Worm (Caenorhabditis elegans) whole organism, L3 larva: ENCODE data around the gene Y46G5A.39.

Experiments
- ama-1 ChIP-seq: fragments of 150-350 bp; optimal IDR thresholded peaks from 2 replicates; lab custom pipeline; 2018
- ceh-82 ChIP-seq: fragments of 150-350 bp; optimal IDR thresholded peaks from 2 replicates; lab custom pipeline; 2014; ENCODE audit warnings: missing biosample characterization, missing genetic modification characterization
- egl-5 ChIP-seq: fragments of 150-350 bp; optimal IDR thresholded peaks from 2 replicates; lab custom pipeline; 2017; ENCODE audit warnings: missing biosample characterization, missing genetic modification reagents, missing genetic modification characterization, inconsistent platforms
- elt-1 ChIP-seq: fragments of 150-350 bp; optimal IDR thresholded peaks from 2 replicates; lab custom pipeline; 2014; ENCODE audit warnings: missing biosample characterization, missing genetic modification characterization
- fkh-10 ChIP-seq: sonication (generic microtip); optimal IDR thresholded peaks from 2 replicates; lab custom pipeline; 2017; ENCODE audit warnings: missing biosample characterization, missing genetic modification reagents, missing genetic modification characterization
- lsy-12 ChIP-seq: sonication (generic microtip); optimal IDR thresholded peaks from 2 replicates; lab custom pipeline; 2016; ENCODE audit warnings: mild to moderate bottlenecking, missing genetic modification characterization, missing compliant biosample characterization
- nhr-237 ChIP-seq: fragments of 150-350 bp; optimal IDR thresholded peaks from 2 replicates; lab custom pipeline; 2014; ENCODE audit warnings: missing biosample characterization, missing genetic modification characterization
- pqm-1 ChIP-seq: fragments of 150-350 bp; optimal IDR thresholded peaks from 2 replicates; lab custom pipeline; 2017; ENCODE audit warnings: missing biosample characterization, missing genetic modification characterization, inconsistent platforms
- snpc-4 ChIP-seq: fragments of 150-350 bp; optimal IDR thresholded peaks from 2 replicates; lab custom pipeline; 2014; ENCODE audit warnings: missing biosample characterization, missing genetic modification characterization
- unc-62 ChIP-seq: fragments of 150-350 bp; sonication (generic microtip); optimal IDR thresholded peaks from 4 replicates; lab custom pipeline; 2014; ENCODE audit warnings: missing biosample characterization, missing genetic modification reagents, missing genetic modification characterization

DNA sequence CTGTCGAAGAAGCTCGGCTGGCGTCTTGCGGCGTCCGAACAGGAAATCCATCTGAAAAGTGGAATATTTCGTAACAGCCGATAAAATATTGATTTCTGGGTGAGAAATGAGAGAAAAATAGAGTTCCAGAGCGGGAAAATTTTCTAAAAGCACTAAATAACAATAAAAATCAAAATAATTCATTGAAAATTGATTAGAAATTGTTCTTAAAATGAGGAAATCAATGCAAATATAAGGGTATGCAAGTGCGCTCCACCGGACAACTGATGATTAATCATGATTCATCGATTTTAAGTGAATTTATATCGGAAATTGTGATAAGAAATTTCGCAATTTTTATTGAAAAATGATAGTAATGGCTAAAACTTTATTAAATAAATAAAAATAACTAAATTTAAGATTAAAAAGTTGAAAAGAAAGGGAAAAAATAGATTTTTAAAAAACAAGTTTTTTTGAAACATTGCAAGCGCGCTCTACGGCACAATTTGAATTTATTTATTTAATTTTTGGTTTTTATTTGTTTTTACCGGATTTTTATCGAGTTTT is 14.6 kb upstream of the Y46G5A.39 start, which contains the start of the genes vps-2 and tiar-2:
- TF ChIP-seq ama-1 (lab: Kevin White, UChicago): no peak
- no peak for TF ChIP-seq lsy-12 (tag; lab: Kevin White, UChicago)
- no peak for TF ChIP-seq nhr-237
- TF ChIP-seq elt-1 (tag; lab: Kevin White, UChicago): no peak
- no peak for TF ChIP-seq egl-5 (tag; lab: Kevin White, UChicago)
- no peak for TF ChIP-seq fkh-10
- peak; percentile 98 for TF ChIP-seq pqm-1 (tag; lab: Kevin White, UChicago)
- TF ChIP-seq ceh-82 (tag; lab: Kevin White, UChicago): no peak
- TF ChIP-seq snpc-4 (tag; lab: Kevin White, UChicago): peak; percentile 80
- no peak for TF ChIP-seq unc-62
